Worm (Caenorhabditis elegans) whole organism, young adult: ENCODE measurements around the gene sqst-3.

Source experiments
- F22D6.2 ChIP-seq: sonication (generic microtip); optimal IDR thresholded peaks from 2 replicates; lab custom pipeline; 2016; ENCODE audit warnings: mild to moderate bottlenecking, missing genetic modification characterization, missing compliant biosample characterization
- F33H1.4 ChIP-seq: fragments of 200-800 bp; sonication (Bioruptor generic); IDR thresholded peaks from 2 replicates; pipeline ENCODE4 v1.3.6; 2022; ENCODE audit warnings: missing genetic modification reagents, missing genetic modification characterization, missing compliant biosample characterization
- F52B5.7 ChIP-seq: sonication (generic microtip); optimal IDR thresholded peaks from 2 replicates; lab custom pipeline; 2016; ENCODE audit warnings: mild to moderate bottlenecking, missing genetic modification characterization, missing compliant biosample characterization
- F57C9.4 ChIP-seq: sonication (generic microtip); optimal IDR thresholded peaks from 2 replicates; lab custom pipeline; 2017; ENCODE audit warnings: mild to moderate bottlenecking, missing genetic modification characterization, missing compliant biosample characterization
- akir-1 ChIP-seq: fragments of 200-800 bp; sonication (Bioruptor generic); optimal IDR thresholded peaks from 2 replicates; lab custom pipeline; 2018; ENCODE audit warnings: mild to moderate bottlenecking, missing genetic modification characterization, moderate library complexity, missing compliant biosample characterization
- atf-7 ChIP-seq: sonication (generic microtip); optimal IDR thresholded peaks from 2 replicates; lab custom pipeline; 2017; ENCODE audit warnings: mild to moderate bottlenecking, missing genetic modification characterization, missing compliant biosample characterization
- athp-1 ChIP-seq: sonication (generic microtip); optimal IDR thresholded peaks from 2 replicates; lab custom pipeline; 2017; ENCODE audit warnings: mild to moderate bottlenecking, missing genetic modification characterization, missing compliant biosample characterization
- attf-3 ChIP-seq: fragments of 200-800 bp; sonication (Bioruptor generic); conservative IDR thresholded peaks from 2 replicates; pipeline ENCODE4 v1.3.6; 2022; ENCODE audit warnings: missing genetic modification reagents, missing genetic modification characterization, missing compliant biosample characterization
- attf-5 ChIP-seq: fragments of 200-800 bp; sonication (Bioruptor generic); optimal IDR thresholded peaks from 2 replicates; lab custom pipeline; 2018; ENCODE audit warnings: mild to moderate bottlenecking, missing genetic modification characterization, missing compliant biosample characterization
- bed-2 ChIP-seq: fragments of 200-800 bp; sonication (Bioruptor generic); IDR thresholded peaks from 2 replicates; pipeline ENCODE4 v1.3.6; 2022; ENCODE audit warnings: missing genetic modification reagents, missing genetic modification characterization, missing compliant biosample characterization
- ceh-58 ChIP-seq: fragments of 200-800 bp; sonication (Bioruptor generic); IDR thresholded peaks from 2 replicates; pipeline ENCODE4 v1.3.6; 2022; ENCODE audit warnings: missing genetic modification characterization, missing compliant biosample characterization
- die-1 ChIP-seq: sonication (generic microtip); optimal IDR thresholded peaks from 2 replicates; lab custom pipeline; 2016; ENCODE audit warnings: missing genotype, mild to moderate bottlenecking, missing genetic modification characterization, missing compliant biosample characterization
- egl-18 ChIP-seq: fragments of 200-800 bp; sonication (Bioruptor generic); IDR thresholded peaks from 2 replicates; pipeline ENCODE4 v1.3.6; 2022; ENCODE audit warnings: missing genetic modification reagents, missing genetic modification characterization, missing compliant biosample characterization
- fkh-3 ChIP-seq: sonication (generic microtip); optimal IDR thresholded peaks from 2 replicates; lab custom pipeline; 2016; ENCODE audit warnings: mild to moderate bottlenecking, missing genetic modification characterization, missing compliant biosample characterization
- hlh-12 ChIP-seq: sonication (generic microtip); optimal IDR thresholded peaks from 2 replicates; lab custom pipeline; 2016; ENCODE audit warnings: missing genetic modification characterization, missing compliant biosample characterization
- hlh-26 ChIP-seq: fragments of 200-800 bp; sonication (Bioruptor generic); conservative IDR thresholded peaks from 2 replicates; pipeline ENCODE4 v1.3.6; 2022; ENCODE audit warnings: missing genetic modification reagents, missing genetic modification characterization, missing compliant biosample characterization
- hsf-1 ChIP-seq: fragments of 200-800 bp; sonication (Bioruptor generic); IDR thresholded peaks from 2 replicates; pipeline ENCODE4 v1.3.6; 2022; ENCODE audit warnings: missing genetic modification reagents, missing genetic modification characterization, missing compliant biosample characterization
- lin-40 ChIP-seq: sonication (generic microtip); optimal IDR thresholded peaks from 2 replicates; lab custom pipeline; 2016; ENCODE audit warnings: missing genetic modification characterization, mild to moderate bottlenecking, missing compliant biosample characterization, missing genotype, missing genetic modification reagents
- lir-1 ChIP-seq: fragments of 200-800 bp; sonication (Bioruptor generic); conservative IDR thresholded peaks from 2 replicates; pipeline ENCODE4 v1.3.6; 2022; ENCODE audit warnings: missing genetic modification reagents, missing genetic modification characterization, missing compliant biosample characterization
- madf-10 ChIP-seq: sonication (generic microtip); optimal IDR thresholded peaks from 2 replicates; lab custom pipeline; 2016; ENCODE audit warnings: mild to moderate bottlenecking, missing genetic modification characterization, missing compliant biosample characterization
- nfya-1 ChIP-seq: sonication (generic microtip); optimal IDR thresholded peaks from 2 replicates; lab custom pipeline; 2017; ENCODE audit warnings: antibody characterized with exemption, missing compliant biosample characterization, missing genetic modification characterization, borderline replicate concordance; ENCODE audit not compliant: insufficient read depth
- nhr-80 ChIP-seq: sonication (generic microtip); optimal IDR thresholded peaks from 2 replicates; lab custom pipeline; 2016; ENCODE audit warnings: missing genetic modification characterization, missing compliant biosample characterization
- nhr-90 ChIP-seq: sonication (generic microtip); optimal IDR thresholded peaks from 2 replicates; lab custom pipeline; 2016; ENCODE audit warnings: missing genotype, mild to moderate bottlenecking, missing genetic modification characterization, missing compliant biosample characterization
- pha-4 ChIP-seq: fragments of 150-350 bp; sonication (generic microtip); optimal IDR thresholded peaks from 2 replicates; lab custom pipeline; 2014; ENCODE audit warnings: missing biosample characterization, missing genetic modification reagents, missing genetic modification characterization
- rcor-1 ChIP-seq: fragments of 200-800 bp; sonication (Bioruptor generic); IDR thresholded peaks from 2 replicates; pipeline ENCODE4 v1.3.6; 2022; ENCODE audit warnings: missing genetic modification reagents, missing genetic modification characterization, missing compliant biosample characterization
- repo-1 ChIP-seq: sonication (generic microtip); optimal IDR thresholded peaks from 2 replicates; lab custom pipeline; 2017; ENCODE audit warnings: mild to moderate bottlenecking, missing genetic modification characterization, missing compliant biosample characterization
- snpc-3.4 ChIP-seq: sonication (generic microtip); optimal IDR thresholded peaks from 2 replicates; lab custom pipeline; 2017; ENCODE audit warnings: missing genetic modification characterization, mild to moderate bottlenecking, missing compliant biosample characterization, antibody characterized with exemption, moderate library complexity, missing genotype, missing genetic modification reagents
- sptf-2 ChIP-seq: fragments of 200-800 bp; sonication (Bioruptor generic); optimal IDR thresholded peaks from 2 replicates; lab custom pipeline; 2018; ENCODE audit warnings: mild to moderate bottlenecking, missing genetic modification characterization, missing compliant biosample characterization
- tbp1 ChIP-seq: fragments of 200-800 bp; sonication (Bioruptor generic); optimal IDR thresholded peaks from 2 replicates; lab custom pipeline; 2018; ENCODE audit warnings: mild to moderate bottlenecking, missing genetic modification characterization, missing compliant biosample characterization
- tbx-9 ChIP-seq: sonication (generic microtip); optimal IDR thresholded peaks from 2 replicates; lab custom pipeline; 2016; ENCODE audit warnings: borderline replicate concordance, missing genetic modification characterization, inconsistent platforms, missing compliant biosample characterization
- unc-130 ChIP-seq: sonication (generic microtip); optimal IDR thresholded peaks from 2 replicates; lab custom pipeline; 2016; ENCODE audit warnings: missing genetic modification reagents, missing genetic modification characterization, missing compliant biosample characterization
- zfh-2 ChIP-seq: fragments of 200-800 bp; sonication (Bioruptor generic); conservative IDR thresholded peaks from 2 replicates; pipeline ENCODE4 v1.3.6; 2022; ENCODE audit warnings: missing genetic modification reagents, missing genetic modification characterization, missing compliant biosample characterization
- ztf-22 ChIP-seq: fragments of 200-800 bp; sonication (Bioruptor generic); optimal IDR thresholded peaks from 2 replicates; lab custom pipeline; 2018; ENCODE audit warnings: mild to moderate bottlenecking, missing genetic modification characterization, moderate library complexity, missing compliant biosample characterization
- ztf-26 ChIP-seq: sonication (generic microtip); optimal IDR thresholded peaks from 2 replicates; lab custom pipeline; 2017; ENCODE audit warnings: missing genetic modification characterization, missing compliant biosample characterization
- ztf-3 ChIP-seq: fragments of 200-800 bp; sonication (Bioruptor generic); optimal IDR thresholded peaks from 2 replicates; lab custom pipeline; 2018; ENCODE audit warnings: mild to moderate bottlenecking, missing genetic modification characterization, missing compliant biosample characterization

sqst-3 gene

ce11 chrV:19237204-19237603 is 6.6 kb downstream of the sqst-3 start, which contains the start of gene fbxb-2:
Gene fbxb-2 (minus strand): TSS chrV:19237304.
- TF ChIP-seq ztf-22 (GFP tag; lab: Kevin White, UChicago), result no peak
- no peak for TF ChIP-seq nhr-80 (tag; lab: Kevin White, UChicago)
- no peak for TF ChIP-seq akir-1 (GFP tag; lab: Kevin White, UChicago)
- no peak for TF ChIP-seq sptf-2 (GFP tag; lab: Kevin White, UChicago)
- no peak for TF ChIP-seq F57C9.4 (tag; lab: Kevin White, UChicago)
- TF ChIP-seq tbx-9, result no peak
- TF ChIP-seq attf-3 (GFP tag; lab: Robert Waterston, UW), result no peak
- no peak for TF ChIP-seq atf-7 (tag; lab: Kevin White, UChicago)
- TF ChIP-seq fkh-3 (tag; lab: Kevin White, UChicago), result no peak
- TF ChIP-seq unc-130 (GFP tag; lab: Kevin White, UChicago), result no peak
- TF ChIP-seq ztf-3 (GFP tag; lab: Kevin White, UChicago), result no peak
- TF ChIP-seq tbp1 (GFP tag; lab: Kevin White, UChicago), result no peak
- TF ChIP-seq snpc-3.4, result no peak
- TF ChIP-seq bed-2 (GFP tag; lab: Robert Waterston, UW), result no peak
- TF ChIP-seq F33H1.4 (GFP tag; lab: Robert Waterston, UW), result no peak

- no peak for TF ChIP-seq nfya-1
- TF ChIP-seq ztf-22 (GFP tag; lab: Kevin White, UChicago), result no peak
- TF ChIP-seq sptf-2 (GFP tag; lab: Kevin White, UChicago), result no peak
- no peak for TF ChIP-seq lir-1 (GFP tag; lab: Robert Waterston, UW)
- TF ChIP-seq hlh-12 (tag; lab: Kevin White, UChicago), result no peak
- no peak for TF ChIP-seq ztf-26 (tag; lab: Kevin White, UChicago)
- TF ChIP-seq hsf-1 (GFP tag; lab: Robert Waterston, UW), result no peak
- no peak for TF ChIP-seq lin-40 (tag; lab: Kevin White, UChicago)
- no peak for TF ChIP-seq rcor-1 (GFP tag; lab: Robert Waterston, UW)
- no peak for TF ChIP-seq pha-4 (tag; lab: Kevin White, UChicago)
Observed at ce11 chrV:19240129-19240528, 9.5 kb downstream of the sqst-3 start, which contains the start of the genes fbxb-115 and fbxb-1. Gene fbxb-115 (minus strand): TSS chrV:19240229. Gene fbxb-1 (plus strand): TSS chrV:19240354.

DNA sequence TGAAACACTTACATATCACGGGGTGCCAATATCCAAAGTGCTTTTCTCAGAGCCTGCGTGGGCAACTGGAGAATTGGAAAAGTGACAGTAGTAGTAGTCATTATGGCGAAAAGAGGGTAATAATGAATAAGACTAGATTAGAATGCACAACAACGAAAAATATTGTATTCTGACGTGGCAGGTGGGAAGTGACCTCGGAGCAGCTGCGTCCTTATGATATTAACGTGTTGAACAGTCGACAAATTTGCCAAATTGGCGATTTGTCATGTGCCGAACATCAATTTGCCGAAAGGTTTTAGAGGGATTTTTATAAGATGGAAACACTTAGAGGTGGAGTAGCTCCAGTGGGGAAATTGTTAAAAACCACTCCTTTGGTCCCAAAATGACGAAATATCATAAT is 20.4 kb downstream of the sqst-3 start, which contains the start of gene str-81:
TSS of gene str-81 (minus strand) at position 101 of the 400 bp plus-strand sequence.
- TF ChIP-seq madf-10 (tag; lab: Kevin White, UChicago), result no peak
- no peak for TF ChIP-seq F22D6.2
- no peak for TF ChIP-seq ztf-22 (GFP tag; lab: Kevin White, UChicago)
- no peak for TF ChIP-seq attf-5 (GFP tag; lab: Kevin White, UChicago)
- TF ChIP-seq athp-1 (tag; lab: Kevin White, UChicago), result no peak
- no peak for TF ChIP-seq bed-2 (GFP tag; lab: Robert Waterston, UW)
- no peak for TF ChIP-seq repo-1 (tag; lab: Kevin White, UChicago)
- no peak for TF ChIP-seq die-1 (tag; lab: Kevin White, UChicago)
- TF ChIP-seq nhr-90 (tag; lab: Kevin White, UChicago), result no peak
- TF ChIP-seq rcor-1 (GFP tag; lab: Robert Waterston, UW), result no peak
- TF ChIP-seq ztf-3 (GFP tag; lab: Kevin White, UChicago), result no peak

DNA sequence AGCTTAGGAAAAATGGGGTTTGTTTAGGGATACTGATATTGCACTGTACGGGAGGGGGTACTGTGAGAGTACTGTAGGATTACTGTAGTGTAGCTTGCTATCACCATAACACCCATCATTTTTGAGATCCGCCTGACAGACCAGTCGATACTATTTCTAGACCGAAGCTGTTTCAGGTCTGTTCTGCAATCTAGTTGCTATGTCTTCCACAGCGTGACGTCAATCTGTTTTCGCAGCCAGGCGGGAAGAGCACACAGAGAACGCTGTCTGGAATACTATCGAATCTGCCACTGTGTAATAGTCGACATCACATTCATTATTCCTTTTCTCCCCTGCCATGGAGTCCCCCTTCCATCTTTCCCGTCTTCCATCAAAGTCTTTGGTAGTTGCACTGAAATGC is 21.3 kb downstream of the sqst-3 start, which contains the start of gene F21D9.11:
TSS of gene F21D9.11 (plus strand) at position 301 of the 400 bp plus-strand sequence.
- TF ChIP-seq ceh-58 (GFP tag; lab: Robert Waterston, UW) (no peak), hlh-26 (GFP tag; lab: Robert Waterston, UW) (no peak), egl-18 (GFP tag; lab: Robert Waterston, UW) (no peak), sptf-2 (GFP tag; lab: Kevin White, UChicago) (no peak), zfh-2 (GFP tag; lab: Robert Waterston, UW) (no peak), F52B5.7 (no peak)
